Worm (Caenorhabditis elegans): ENCODE measurements around the gene nlf-1.

The nlf-1 gene

DNA sequence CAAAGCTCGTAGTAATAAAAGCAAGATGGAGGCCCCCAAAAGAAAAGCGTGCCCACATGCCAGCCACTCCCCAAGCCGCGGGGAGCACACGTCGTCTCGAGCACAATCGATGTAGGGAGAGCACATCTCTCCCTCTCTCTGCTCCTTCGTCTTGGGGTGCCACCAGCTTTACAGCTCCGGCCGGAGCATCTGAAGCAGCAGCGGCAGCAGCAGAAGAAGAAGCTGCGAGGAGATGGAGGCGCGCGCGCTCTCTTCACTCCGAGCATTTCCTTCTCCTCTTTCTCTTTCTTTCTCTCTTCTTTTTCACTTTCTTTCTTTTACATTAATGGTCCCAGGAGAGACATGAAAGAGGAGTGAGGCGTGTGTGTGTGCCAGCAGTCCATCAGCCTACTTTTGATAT, 46.7 kb upstream of the nlf-1 start (continued):
- no peak for TF ChIP-seq ztf-25 (GFP tag; IDR thresholded peaks at IDR 0.05)
- TF ChIP-seq lsl-1 (GFP tag; optimal IDR thresholded peaks at IDR 0.05), result no peak
- no peak for TF ChIP-seq ceh-100 (GFP tag; IDR thresholded peaks at IDR 0.05)

DNA sequence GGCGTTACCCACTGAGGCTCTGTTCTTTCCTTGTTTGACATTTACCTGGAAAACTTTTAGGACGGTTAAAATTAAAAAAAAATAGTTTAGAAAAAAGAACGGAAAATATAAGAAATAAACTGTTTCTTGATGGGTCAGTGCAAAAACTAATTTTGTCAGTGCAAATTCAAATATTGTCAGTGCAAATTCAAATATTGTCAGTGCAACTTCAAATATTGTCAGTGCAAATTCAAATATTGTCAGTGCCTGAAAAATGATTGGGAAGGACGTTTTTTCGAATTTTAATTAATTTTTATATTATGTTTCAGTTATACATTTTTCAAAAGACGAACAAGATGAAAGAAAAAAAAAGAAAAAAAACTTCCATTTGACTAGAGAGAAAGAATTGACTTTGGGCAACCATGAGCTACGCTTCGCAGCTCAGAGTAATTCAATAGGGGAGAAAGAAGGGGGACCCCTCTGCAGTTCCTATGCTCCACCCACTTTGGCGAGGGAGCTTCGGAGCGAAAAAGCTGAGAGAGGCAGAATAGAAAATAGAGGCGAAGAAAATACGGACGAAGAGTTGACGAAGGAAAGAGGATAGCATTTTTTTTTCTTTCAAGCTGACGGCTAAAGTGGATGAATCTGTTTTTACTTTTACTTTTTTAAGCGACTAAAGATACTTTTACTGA, 45.2 kb upstream of the nlf-1 start, which contains the start of gene unc-1:
Gene unc-1, minus strand, starts transcription at position 51 of the 671 bp plus-strand sequence.
- no peak for TF ChIP-seq ztf-18 (tag; optimal IDR thresholded peaks at IDR 0.05)
- peak; percentile 46; the same call in 1 of the 2 replicates for TF ChIP-seq zfh-2 (GFP tag; conservative IDR thresholded peaks at IDR 0.05)
- TF ChIP-seq F55B11.4 (tag; optimal IDR thresholded peaks at IDR 0.05; ENCODE audit: borderline replicate concordance, insufficient read depth), result no peak
- TF ChIP-seq hmg-1.2 (GFP tag; IDR thresholded peaks at IDR 0.05), result no peak
- no peak for TF ChIP-seq rpc-1 (optimal IDR thresholded peaks at IDR 0.05)
- TF ChIP-seq rpc-1 (tag; optimal IDR thresholded peaks at IDR 0.05), result no peak
- no peak for TF ChIP-seq Y53F4B.3 (GFP tag; IDR thresholded peaks at IDR 0.05)
- no peak for TF ChIP-seq lin-26 (GFP tag; IDR thresholded peaks at IDR 0.05)
- no peak for TF ChIP-seq snpc-3.4 (tag; optimal IDR thresholded peaks at IDR 0.05)

DNA sequence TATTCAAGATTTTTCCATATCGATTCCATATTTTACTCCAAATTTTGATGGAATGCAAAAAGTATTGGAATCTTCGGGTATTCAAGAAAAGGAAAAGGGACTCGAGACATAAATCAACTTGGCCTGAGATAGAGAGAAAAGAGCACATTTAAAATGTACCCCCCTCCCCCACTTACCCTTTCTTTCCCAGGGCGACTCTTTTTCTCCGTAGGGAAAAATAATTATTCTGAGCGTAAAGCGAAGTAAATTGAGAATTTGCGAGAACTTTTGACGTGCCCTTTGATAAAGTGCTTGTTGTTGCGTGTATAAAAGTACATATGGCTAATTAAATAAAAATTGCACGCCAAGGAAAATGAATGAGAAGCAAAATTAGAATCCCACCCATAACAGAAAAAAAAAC, 43.3 kb upstream of the nlf-1 start:
- TF ChIP-seq madf-3 (GFP tag; IDR thresholded peaks at IDR 0.05) (0 out of 2 replicates have a peak, but pooled peaks have one; percentile 10), lin-35 (GFP tag; optimal IDR thresholded peaks at IDR 0.05) (no peak), F57C9.4 (tag; optimal IDR thresholded peaks at IDR 0.05) (no peak)

ce11 chrX:1057821-1058377, 40.5 kb upstream of the nlf-1 start:
- TF ChIP-seq egrh-3 (GFP tag; IDR thresholded peaks at IDR 0.05) (peak; percentile 60), zim-3 (tag; optimal IDR thresholded peaks at IDR 0.05) (no peak)

- TF ChIP-seq hlh-12 (tag; optimal IDR thresholded peaks at IDR 0.05), result no peak
- no peak for TF ChIP-seq bed-2 (GFP tag; IDR thresholded peaks at IDR 0.05)
Observed at ce11 chrX:1053929-1054328, 36.6 kb upstream of the nlf-1 start, which contains the start of gene ncs-3. TSS of gene ncs-3 (plus strand) at chrX:1054081.

DNA sequence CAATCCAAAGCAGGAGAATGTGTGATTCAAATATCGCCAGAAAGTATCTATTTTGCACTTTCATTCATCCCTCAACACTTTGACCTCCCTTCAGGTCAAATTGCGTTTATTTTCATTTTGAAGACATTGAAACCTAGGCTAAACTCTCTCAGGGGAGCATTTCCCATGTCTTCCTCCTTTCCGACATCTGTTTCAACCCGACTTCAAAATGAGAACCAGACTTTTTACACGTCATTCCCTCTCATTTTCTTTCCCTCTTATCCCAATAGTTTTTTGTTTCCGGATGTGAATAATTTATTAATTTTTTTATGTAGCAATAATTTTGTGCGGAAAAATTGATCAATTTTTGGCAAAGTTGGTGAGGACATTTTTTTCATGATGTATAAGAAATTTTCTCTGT, 35.6 kb upstream of the nlf-1 start:
- TF ChIP-seq ztf-3 (GFP tag; optimal IDR thresholded peaks at IDR 0.05) (no peak), Y53G8AR.9 (GFP tag; conservative IDR thresholded peaks at IDR 0.05) (no peak), atf-7 (tag; optimal IDR thresholded peaks at IDR 0.05) (no peak), D2030.7 (GFP tag; IDR thresholded peaks at IDR 0.05) (no peak), K11D2.4 (GFP tag; IDR thresholded peaks at IDR 0.05) (no peak), B0035.1 (tag; optimal IDR thresholded peaks at IDR 0.05) (no peak), egrh-3 (GFP tag; IDR thresholded peaks at IDR 0.05) (no peak), bed-2 (GFP tag; IDR thresholded peaks at IDR 0.05) (no peak), somi-1 (GFP tag; optimal IDR thresholded peaks at IDR 0.05) (no peak), F39B2.1 (GFP tag; IDR thresholded peaks at IDR 0.05) (no peak), ztf-18 (tag; optimal IDR thresholded peaks at IDR 0.05) (no peak), aptf-3 (GFP tag; IDR thresholded peaks at IDR 0.05) (no peak), let-526 (GFP tag; IDR thresholded peaks at IDR 0.05) (no peak), madf-8 (GFP tag; conservative IDR thresholded peaks at IDR 0.05) (no peak), zim-3 (tag; optimal IDR thresholded peaks at IDR 0.05) (no peak), hmg-1.2 (GFP tag; IDR thresholded peaks at IDR 0.05) (no peak), attf-6 (GFP tag; IDR thresholded peaks at IDR 0.05) (no peak)

All from whole organism, young adult.